Fruit fly (Drosophila melanogaster): ENCODE results near the gene DNAlig3.

Gene DNAlig3

dm6 chr3R:12439401-12440143 lies 37.9 kb upstream of the DNAlig3 start, which contains the start of gene Desat1 (continued):
- TF ChIP-seq ham (GFP tag; IDR thresholded peaks at IDR 0.05) (no peak), CG15073 (GFP tag; optimal IDR thresholded peaks at IDR 0.05) (no peak), schlank (tag; optimal IDR thresholded peaks at IDR 0.05) (no peak), CG14860 (GFP tag; IDR thresholded peaks at IDR 0.05; ENCODE audit: partially characterized antibody) (peak; percentile 81), Ets65A (GFP tag) (no peak), ems (GFP tag; optimal IDR thresholded peaks at IDR 0.05) (no peak), CG13624 (GFP tag; optimal IDR thresholded peaks at IDR 0.05) (peak; percentile 29), CG17612 (GFP tag; IDR thresholded peaks at IDR 0.05) (no peak), CG8281 (tag; optimal IDR thresholded peaks at IDR 0.05) (no peak), CG10321 (GFP tag; IDR thresholded peaks at IDR 0.05) (no peak), CG16813 (GFP tag; IDR thresholded peaks at IDR 0.05; ENCODE audit: partially characterized antibody) (peak; percentile 90), CHES-1-like (GFP tag; optimal IDR thresholded peaks at IDR 0.05) (peak; percentile 5), tio (GFP tag; optimal IDR thresholded peaks at IDR 0.05) (no peak), CG17912 (GFP tag; optimal IDR thresholded peaks at IDR 0.05) (no peak), pan (optimal IDR thresholded peaks at IDR 0.05) (no peak), pan (GFP tag; optimal IDR thresholded peaks at IDR 0.05 in 1 of 2, IDR thresholded peaks at IDR 0.05 in 1 of 2) (no peak), CG9609 (GFP tag; optimal IDR thresholded peaks at IDR 0.05) (no peak), prd (optimal IDR thresholded peaks at IDR 0.05) (no peak), prd (GFP tag; IDR thresholded peaks at IDR 0.05) (no peak), org-1 (GFP tag; optimal IDR thresholded peaks at IDR 0.05) (no peak), Scr (GFP tag; IDR thresholded peaks at IDR 0.05; ENCODE audit: partially characterized antibody) (peak; percentile 91), luna (GFP tag; optimal IDR thresholded peaks at IDR 0.05) (no peak), pfk (GFP tag; optimal IDR thresholded peaks at IDR 0.05) (no peak), CG17829 (tag; optimal IDR thresholded peaks at IDR 0.05) (peak; percentile 15), Nf-YC (tag; optimal IDR thresholded peaks at IDR 0.05) (no peak), CG3726 (GFP tag; IDR thresholded peaks at IDR 0.05) (no peak), NC2β (GFP tag; optimal IDR thresholded peaks at IDR 0.05) (peak; percentile 4), chn (GFP tag; optimal IDR thresholded peaks at IDR 0.05) (no peak), zen (tag; optimal IDR thresholded peaks at IDR 0.05) (peak; percentile 79), CG8089 (GFP tag; optimal IDR thresholded peaks at IDR 0.05) (no peak), gem (tag; optimal IDR thresholded peaks at IDR 0.05) (peak; percentile 11), PHDP (tag; optimal IDR thresholded peaks at IDR 0.05) (no peak), Rx (GFP tag; IDR thresholded peaks at IDR 0.05) (no peak), fd3F (GFP tag; optimal IDR thresholded peaks at IDR 0.05) (no peak), CkIIα-i1 (GFP tag; IDR thresholded peaks at IDR 0.05) (no peak), tna (GFP tag; IDR thresholded peaks at IDR 0.05; ENCODE audit: partially characterized antibody) (peak; percentile 81), tll (GFP tag; optimal IDR thresholded peaks at IDR 0.05) (no peak), chif (GFP tag; optimal IDR thresholded peaks at IDR 0.05) (no peak), trem (tag; optimal IDR thresholded peaks at IDR 0.05) (peak; percentile 79), E2f2 (GFP tag; IDR thresholded peaks at IDR 0.05) (peak; percentile 49; the same call in 1 of the 2 replicates), CG11695 (GFP tag; IDR thresholded peaks at IDR 0.05) (no peak), Sry-δ (GFP tag; optimal IDR thresholded peaks at IDR 0.05) (peak; percentile 93), Fer2 (tag; optimal IDR thresholded peaks at IDR 0.05) (no peak), CG11085 (GFP tag; IDR thresholded peaks at IDR 0.05) (no peak), CG1603 (tag; optimal IDR thresholded peaks at IDR 0.05) (peak; percentile 27), exex (tag; optimal IDR thresholded peaks at IDR 0.05) (peak; percentile 82), row (GFP tag; IDR thresholded peaks at IDR 0.05) (peak; percentile 60), CG7745 (tag; optimal IDR thresholded peaks at IDR 0.05) (no peak), tap (tag; optimal IDR thresholded peaks at IDR 0.05) (no peak), slp2 (GFP tag; optimal IDR thresholded peaks at IDR 0.05) (no peak), tx (GFP tag; optimal IDR thresholded peaks at IDR 0.05) (no peak)

Measured in whole organism, embryonic.